1 fruit fly cellular context compared by ENCODE assay signal in genomic region chrX:2293294-2293988, dm6.
TF ChIP-seq lines count a peak whose summit lies in the region.

Gene CG2865, minus strand, starts transcription at chrX:2293411.

TF ChIP-seq in whole organism, embryonic, 481 proteins besides CTCF, POLR2A, EP300 and RAD21 (continued from another document and continues in another):
- TF ChIP-seq wor (GFP tag; IDR thresholded peaks at IDR 0.05; lab: Robert Waterston, UW) (peak; percentile 73), CG11504 (tag; optimal IDR thresholded peaks at IDR 0.05; lab: Kevin White, UChicago) (peak; percentile 96), unpg (GFP tag; optimal IDR thresholded peaks at IDR 0.05; lab: Kevin White, UChicago) (peak; percentile 95), sens-2 (GFP tag; IDR thresholded peaks at IDR 0.05; lab: Robert Waterston, UW) (peak; percentile 60), inv (GFP tag; IDR thresholded peaks at IDR 0.05; lab: Robert Waterston, UW; ENCODE audit: partially characterized antibody) (peak; percentile 20; the same call in 1 of the 2 replicates), sisA (GFP tag; IDR thresholded peaks at IDR 0.05; lab: Robert Waterston, UW) (peak; percentile 76), CrebB (tag; optimal IDR thresholded peaks at IDR 0.05; lab: Kevin White, UChicago) (peak; percentile 96), gcm2 (GFP tag; optimal IDR thresholded peaks at IDR 0.05; lab: Kevin White, UChicago) (peak; percentile 87), CG6765 (GFP tag; optimal IDR thresholded peaks at IDR 0.05; lab: Kevin White, UChicago) (peak; percentile 95), D (optimal IDR thresholded peaks at IDR 0.05; lab: Kevin White, UChicago) (no peak), D (GFP tag; optimal IDR thresholded peaks at IDR 0.05; lab: Kevin White, UChicago) (peak; percentile 89), CG4707 (GFP tag; optimal IDR thresholded peaks at IDR 0.05; lab: Kevin White, UChicago) (peak; percentile 68), CG3838 (GFP tag; optimal IDR thresholded peaks at IDR 0.05; lab: Kevin White, UChicago) (peak; percentile 45), Chrac-16 (GFP tag; optimal IDR thresholded peaks at IDR 0.05; lab: Kevin White, UChicago) (peak; percentile 90), CG11247 (GFP tag; IDR thresholded peaks at IDR 0.05; lab: Robert Waterston, UW) (peak; percentile 72), br (optimal IDR thresholded peaks at IDR 0.05; lab: Kevin White, UChicago) (no peak), ci (GFP tag; IDR thresholded peaks at IDR 0.05; lab: Robert Waterston, UW) (peak; percentile 87), CG18599 (GFP tag; optimal IDR thresholded peaks at IDR 0.05; lab: Kevin White, UChicago) (peak; percentile 98), CG14860 (GFP tag; IDR thresholded peaks at IDR 0.05; lab: Robert Waterston, UW; ENCODE audit: partially characterized antibody) (no peak), CG15011 (GFP tag; optimal IDR thresholded peaks at IDR 0.05; lab: Kevin White, UChicago) (peak; percentile 94), PHDP (tag; optimal IDR thresholded peaks at IDR 0.05; lab: Kevin White, UChicago) (peak; percentile 97), nau (GFP tag; optimal IDR thresholded peaks at IDR 0.05; lab: Kevin White, UChicago) (peak; percentile 94), CG32532 (GFP tag; IDR thresholded peaks at IDR 0.05; lab: Robert Waterston, UW) (peak; percentile 91), CG8290 (GFP tag; optimal IDR thresholded peaks at IDR 0.05; lab: Kevin White, UChicago) (peak; percentile 62), CG8290 (tag; optimal IDR thresholded peaks at IDR 0.05; lab: Kevin White, UChicago) (peak; percentile 70 to 88), Dek (tag; optimal IDR thresholded peaks at IDR 0.05; lab: Kevin White, UChicago) (peak; percentile 94), CG34224 (GFP tag; IDR thresholded peaks at IDR 0.05; lab: Robert Waterston, UW; ENCODE audit: partially characterized antibody) (no peak; the same call in 2 of the 3 replicates), sc (optimal IDR thresholded peaks at IDR 0.05; lab: Kevin White, UChicago) (no peak), sc (GFP tag; optimal IDR thresholded peaks at IDR 0.05; lab: Kevin White, UChicago) (peak; percentile 87), CG34422 (GFP tag; IDR thresholded peaks at IDR 0.05; lab: Robert Waterston, UW) (peak; percentile 77; the same call in 2 of the 3 replicates), CG10462 (GFP tag; optimal IDR thresholded peaks at IDR 0.05; lab: Kevin White, UChicago) (peak; percentile 77), CG33557 (GFP tag; optimal IDR thresholded peaks at IDR 0.05; lab: Kevin White, UChicago) (peak; percentile 93), danr (GFP tag; IDR thresholded peaks at IDR 0.05; lab: Robert Waterston, UW) (peak; percentile 76), slou (GFP tag; optimal IDR thresholded peaks at IDR 0.05; lab: Kevin White, UChicago) (peak; percentile 80), CG2202 (tag; optimal IDR thresholded peaks at IDR 0.05; lab: Kevin White, UChicago) (peak; percentile 89), maf-S (GFP tag; optimal IDR thresholded peaks at IDR 0.05; lab: Kevin White, UChicago) (peak; percentile 91), Dp (GFP tag; optimal IDR thresholded peaks at IDR 0.05; lab: Kevin White, UChicago) (peak; percentile 13), psq (GFP tag; optimal IDR thresholded peaks at IDR 0.05; lab: Kevin White, UChicago) (peak; percentile 61), slp2 (GFP tag; optimal IDR thresholded peaks at IDR 0.05; lab: Kevin White, UChicago) (peak; percentile 85), sim (GFP tag; IDR thresholded peaks at IDR 0.05; lab: Robert Waterston, UW) (peak; percentile 77; the same call in 1 of the 2 replicates), Adf1 (GFP tag; IDR thresholded peaks at IDR 0.05; lab: Robert Waterston, UW) (peak; percentile 98), CG11696 (GFP tag; IDR thresholded peaks at IDR 0.05; lab: Robert Waterston, UW) (peak; percentile 99), vvl (GFP tag; IDR thresholded peaks at IDR 0.05; lab: Robert Waterston, UW) (peak; percentile 94), Hsf (GFP tag; optimal IDR thresholded peaks at IDR 0.05; lab: Kevin White, UChicago) (peak; percentile 94), CG10267 (tag; optimal IDR thresholded peaks at IDR 0.05; lab: Kevin White, UChicago) (peak; percentile 91), trh (GFP tag; optimal IDR thresholded peaks at IDR 0.05; lab: Kevin White, UChicago) (peak; percentile 75), gt (GFP tag; IDR thresholded peaks at IDR 0.05; lab: Robert Waterston, UW) (peak; percentile 48), ap (GFP tag; IDR thresholded peaks at IDR 0.05; lab: Robert Waterston, UW) (peak; percentile 79), pfk (GFP tag; optimal IDR thresholded peaks at IDR 0.05; lab: Kevin White, UChicago) (peak; percentile 65), Kr (GFP tag; optimal IDR thresholded peaks at IDR 0.05; lab: Kevin White, UChicago) (no peak), Myb (GFP tag; optimal IDR thresholded peaks at IDR 0.05; lab: Kevin White, UChicago) (peak; percentile 82), trem (tag; optimal IDR thresholded peaks at IDR 0.05; lab: Kevin White, UChicago) (peak; percentile 87), HmgD (GFP tag; optimal IDR thresholded peaks at IDR 0.05; lab: Kevin White, UChicago) (peak; percentile 77), NFAT (GFP tag; IDR thresholded peaks at IDR 0.05; lab: Robert Waterston, UW) (peak; percentile 63), chif (GFP tag; optimal IDR thresholded peaks at IDR 0.05; lab: Kevin White, UChicago) (peak; percentile 86 to 92), pzg (GFP tag; optimal IDR thresholded peaks at IDR 0.05; lab: Kevin White, UChicago) (peak; percentile 6), salm (tag; optimal IDR thresholded peaks at IDR 0.05; lab: Kevin White, UChicago) (peak; percentile 95), gcm (GFP tag; optimal IDR thresholded peaks at IDR 0.05; lab: Kevin White, UChicago) (peak; percentile 96), Ets97D (GFP tag; optimal IDR thresholded peaks at IDR 0.05; lab: Kevin White, UChicago) (peak; percentile 57), Mrtf (GFP tag; IDR thresholded peaks at IDR 0.05; lab: Robert Waterston, UW) (peak; percentile 87), corto (GFP tag; optimal IDR thresholded peaks at IDR 0.05; lab: Kevin White, UChicago) (peak; percentile 84), CG1832 (GFP tag; optimal IDR thresholded peaks at IDR 0.05; lab: Kevin White, UChicago) (no peak), lov (optimal IDR thresholded peaks at IDR 0.05; lab: Kevin White, UChicago) (no peak), lov (GFP tag; IDR thresholded peaks at IDR 0.05; lab: Robert Waterston, UW) (no peak), Stat92E (GFP tag; optimal IDR thresholded peaks at IDR 0.05; lab: Kevin White, UChicago) (peak in 1 of 3 experiments; percentile 90), fd64A (GFP tag; optimal IDR thresholded peaks at IDR 0.05; lab: Kevin White, UChicago) (peak; percentile 90), rib (GFP tag; IDR thresholded peaks at IDR 0.05; lab: Robert Waterston, UW) (peak; percentile 73), her (GFP tag; optimal IDR thresholded peaks at IDR 0.05; lab: Kevin White, UChicago) (peak; percentile 89), Drgx (GFP tag; IDR thresholded peaks at IDR 0.05; lab: Robert Waterston, UW) (peak; percentile 93), pho (GFP tag; optimal IDR thresholded peaks at IDR 0.05; lab: Kevin White, UChicago) (peak; percentile 93), Antp (GFP tag; optimal IDR thresholded peaks at IDR 0.05; lab: Kevin White, UChicago) (peak; percentile 88), CG14050 (GFP tag; IDR thresholded peaks at IDR 0.05; lab: Robert Waterston, UW) (peak; percentile 78), chinmo (GFP tag; IDR thresholded peaks at IDR 0.05; lab: Robert Waterston, UW; ENCODE audit: partially characterized antibody) (peak; percentile 92), gem (tag; optimal IDR thresholded peaks at IDR 0.05; lab: Kevin White, UChicago) (peak; percentile 97), twi (tag; optimal IDR thresholded peaks at IDR 0.05; lab: Kevin White, UChicago) (peak; percentile 91), Pdp1 (GFP tag; optimal IDR thresholded peaks at IDR 0.05; lab: Kevin White, UChicago) (peak; percentile 90 to 93), lbe (GFP tag; optimal IDR thresholded peaks at IDR 0.05; lab: Kevin White, UChicago) (peak; percentile 92), H15 (GFP tag; IDR thresholded peaks at IDR 0.05; lab: Robert Waterston, UW) (peak; percentile 69; the same call in 1 of the 3 replicates), CG9797 (GFP tag; optimal IDR thresholded peaks at IDR 0.05; lab: Kevin White, UChicago) (peak; percentile 11), sna (GFP tag; IDR thresholded peaks at IDR 0.05; lab: Robert Waterston, UW; ENCODE audit: partially characterized antibody) (no peak), CG15269 (tag; optimal IDR thresholded peaks at IDR 0.05; lab: Kevin White, UChicago) (peak; percentile 97), tna (GFP tag; IDR thresholded peaks at IDR 0.05; lab: Robert Waterston, UW; ENCODE audit: partially characterized antibody) (0 out of 2 replicates have a peak, but pooled peaks have one; percentile 43), Ptx1 (GFP tag; IDR thresholded peaks at IDR 0.05; lab: Robert Waterston, UW) (peak; percentile 90), kay (GFP tag; optimal IDR thresholded peaks at IDR 0.05; lab: Kevin White, UChicago) (peak; percentile 91), org-1 (GFP tag; optimal IDR thresholded peaks at IDR 0.05; lab: Kevin White, UChicago) (peak; percentile 95), gsb (GFP tag; IDR thresholded peaks at IDR 0.05; lab: Robert Waterston, UW) (peak; percentile 69), vfl (GFP tag; optimal IDR thresholded peaks at IDR 0.05; lab: Kevin White, UChicago) (peak; percentile 78), CG11398 (GFP tag; optimal IDR thresholded peaks at IDR 0.05; lab: Kevin White, UChicago) (peak; percentile 89), CG6683 (GFP tag; optimal IDR thresholded peaks at IDR 0.05; lab: Kevin White, UChicago) (peak; percentile 92), tup (GFP tag; optimal IDR thresholded peaks at IDR 0.05; lab: Kevin White, UChicago) (peak; percentile 70), CG4360 (GFP tag; IDR thresholded peaks at IDR 0.05; lab: Robert Waterston, UW) (peak; percentile 48), Ada2b (GFP tag; IDR thresholded peaks at IDR 0.05; lab: Robert Waterston, UW) (peak; percentile 89), nom (GFP tag; optimal IDR thresholded peaks at IDR 0.05; lab: Kevin White, UChicago) (peak; percentile 94), CG8388 (GFP tag; optimal IDR thresholded peaks at IDR 0.05; lab: Kevin White, UChicago) (peak; percentile 91), CG10147 (GFP tag; optimal IDR thresholded peaks at IDR 0.05; lab: Kevin White, UChicago) (peak; percentile 94), dan (GFP tag; IDR thresholded peaks at IDR 0.05; lab: Robert Waterston, UW) (no peak; the same call in 1 of the 2 replicates), cas (GFP tag; IDR thresholded peaks at IDR 0.05; lab: Robert Waterston, UW) (peak; percentile 74), Gsc (GFP tag; IDR thresholded peaks at IDR 0.05; lab: Robert Waterston, UW) (no peak), CG12744 (GFP tag; optimal IDR thresholded peaks at IDR 0.05; lab: Kevin White, UChicago) (peak; percentile 80), CG30431 (GFP tag; optimal IDR thresholded peaks at IDR 0.05; lab: Kevin White, UChicago) (peak; percentile 80), sob (GFP tag; IDR thresholded peaks at IDR 0.05; lab: Robert Waterston, UW) (peak; percentile 89), CG7271 (tag; optimal IDR thresholded peaks at IDR 0.05; lab: Kevin White, UChicago) (peak; percentile 56), pan (optimal IDR thresholded peaks at IDR 0.05; lab: Kevin White, UChicago) (no peak), pan (GFP tag; optimal IDR thresholded peaks at IDR 0.05 in 1 of 2, IDR thresholded peaks at IDR 0.05 in 1 of 2) (peak in 1 of 2 experiments; percentile 88), Med (GFP tag; lab: Kevin White, UChicago) (peak; percentile 98), CG7786 (GFP tag; optimal IDR thresholded peaks at IDR 0.05; lab: Kevin White, UChicago) (peak; percentile 91), CG6654 (GFP tag; optimal IDR thresholded peaks at IDR 0.05; lab: Kevin White, UChicago) (peak; percentile 76), crp (GFP tag; optimal IDR thresholded peaks at IDR 0.05; lab: Kevin White, UChicago) (peak in 1 of 2 experiments; percentile 66), CG6689 (GFP tag; IDR thresholded peaks at IDR 0.05; lab: Robert Waterston, UW) (peak; percentile 91), NC2β (GFP tag; optimal IDR thresholded peaks at IDR 0.05; lab: Kevin White, UChicago) (peak; percentile 82), Nf-YB (GFP tag; optimal IDR thresholded peaks at IDR 0.05; lab: Kevin White, UChicago) (peak; percentile 85), Ets65A (GFP tag; lab: Kevin White, UChicago) (peak; percentile 97), eve (GFP tag; optimal IDR thresholded peaks at IDR 0.05; lab: Kevin White, UChicago) (peak in 1 of 2 experiments; percentile 99), CG5245 (GFP tag; optimal IDR thresholded peaks at IDR 0.05; lab: Kevin White, UChicago) (peak; percentile 71), tgo (GFP tag; IDR thresholded peaks at IDR 0.05; lab: Robert Waterston, UW) (peak; percentile 92), GATAe (GFP tag; conservative IDR thresholded peaks at IDR 0.05; lab: Robert Waterston, UW) (peak; percentile 41; the same call in 1 of the 2 replicates), fd102C (GFP tag; optimal IDR thresholded peaks at IDR 0.05; lab: Kevin White, UChicago) (peak; percentile 57), CG13624 (GFP tag; optimal IDR thresholded peaks at IDR 0.05; lab: Kevin White, UChicago) (peak; percentile 96), CG1529 (GFP tag; optimal IDR thresholded peaks at IDR 0.05; lab: Kevin White, UChicago) (peak; percentile 93), CG11456 (GFP tag; IDR thresholded peaks at IDR 0.05; lab: Robert Waterston, UW) (peak; percentile 79), CG16813 (GFP tag; IDR thresholded peaks at IDR 0.05; lab: Robert Waterston, UW; ENCODE audit: partially characterized antibody) (no peak), Abd-B (GFP tag; optimal IDR thresholded peaks at IDR 0.05; lab: Kevin White, UChicago) (peak; percentile 86), CG13894 (tag; optimal IDR thresholded peaks at IDR 0.05; lab: Kevin White, UChicago) (peak; percentile 96), Ravus (GFP tag; IDR thresholded peaks at IDR 0.05; lab: Robert Waterston, UW) (peak; percentile 62), Meics (GFP tag; optimal IDR thresholded peaks at IDR 0.05; lab: Kevin White, UChicago) (peak; percentile 97), CG3065 (GFP tag; optimal IDR thresholded peaks at IDR 0.05; lab: Kevin White, UChicago) (peak; percentile 62), unc-4 (GFP tag; IDR thresholded peaks at IDR 0.05; lab: Robert Waterston, UW; ENCODE audit: partially characterized antibody) (peak; percentile 45; the same call in 1 of the 2 replicates), lilli (GFP tag; optimal IDR thresholded peaks at IDR 0.05; lab: Kevin White, UChicago) (peak; percentile 94), Taf1 (GFP tag; IDR thresholded peaks at IDR 0.05; lab: Robert Waterston, UW) (peak; percentile 83), phol (tag; optimal IDR thresholded peaks at IDR 0.05; lab: Kevin White, UChicago) (peak; percentile 92)
